Worm (Caenorhabditis elegans) whole organism, L1 larva: ENCODE results near the gene ora-1.
A peak's percentile ranks its signal among the peaks of the same experiment; 100 is the strongest.

Experiments used
- C34B4.2 ChIP-seq: sonication (generic microtip); optimal IDR thresholded peaks from 2 replicates; lab custom pipeline; 2017; ENCODE audit warnings: mild to moderate bottlenecking, missing genetic modification characterization, missing compliant biosample characterization
- F16B12.6 ChIP-seq: fragments of 150-350 bp; optimal IDR thresholded peaks from 2 replicates; lab custom pipeline; 2014; ENCODE audit warnings: missing biosample characterization, missing genetic modification characterization
- Y116A8C.19 ChIP-seq: sonication (generic microtip); optimal IDR thresholded peaks from 2 replicates; lab custom pipeline; 2016; ENCODE audit warnings: missing compliant biosample characterization, missing genetic modification characterization, borderline replicate concordance
- alr-1 ChIP-seq: fragments of 200-800 bp; sonication (Bioruptor generic); optimal IDR thresholded peaks from 2 replicates; lab custom pipeline; 2018; ENCODE audit warnings: borderline replicate concordance, mild to moderate bottlenecking, missing genetic modification characterization, missing compliant biosample characterization
- ama-1 ChIP-seq: fragments of 150-350 bp; optimal IDR thresholded peaks from 2 replicates; lab custom pipeline; 2014
- blmp-1 ChIP-seq: fragments of 150-350 bp; optimal IDR thresholded peaks from 2 replicates; lab custom pipeline; 2014; ENCODE audit warnings: missing biosample characterization, missing genetic modification characterization
- ceh-63 ChIP-seq: fragments of 200-800 bp; sonication (Bioruptor generic); optimal IDR thresholded peaks from 2 replicates; lab custom pipeline; 2018; ENCODE audit warnings: mild to moderate bottlenecking, missing genetic modification characterization, missing compliant biosample characterization
- ceh-8 ChIP-seq: fragments of 200-800 bp; sonication (Bioruptor generic); optimal IDR thresholded peaks from 2 replicates; lab custom pipeline; 2018; ENCODE audit warnings: mild to moderate bottlenecking, missing genetic modification characterization, moderate library complexity, missing compliant biosample characterization
- ceh-82 ChIP-seq, 3 experiments: fragments of 150-350 bp in 1 of 3; sonication (generic microtip) in 2 of 3; optimal IDR thresholded peaks; 2 replicates each; lab custom pipeline; 2014 to 2017; ENCODE audit warnings: missing biosample characterization in 3 of 3, missing genetic modification characterization in 3 of 3
- ceh-88 ChIP-seq: fragments of 200-800 bp; sonication (Bioruptor generic); IDR thresholded peaks from 2 replicates; pipeline ENCODE4 v1.3.6; 2022; ENCODE audit warnings: missing genetic modification characterization, missing compliant biosample characterization
- ceh-90 ChIP-seq: sonication (generic microtip); optimal IDR thresholded peaks from 2 replicates; lab custom pipeline; 2016; ENCODE audit warnings: missing genetic modification characterization, missing compliant biosample characterization
- ces-1 ChIP-seq: fragments of 150-350 bp; optimal IDR thresholded peaks from 2 replicates; lab custom pipeline; 2014; ENCODE audit warnings: missing biosample characterization, missing genetic modification reagents, missing genetic modification characterization
- dpl-1 ChIP-seq, 3 experiments: fragments of 150-350 bp in 2 of 3; sonication (generic microtip) in 1 of 3; optimal IDR thresholded peaks; 2 replicates each; lab custom pipeline; 2014 to 2017; ENCODE audit warnings: missing biosample characterization in 3 of 3, missing genetic modification characterization in 3 of 3, missing genetic modification reagents in 3 of 3
- dsc-1 ChIP-seq: sonication (generic microtip); optimal IDR thresholded peaks from 2 replicates; lab custom pipeline; 2016; ENCODE audit warnings: mild to moderate bottlenecking, missing genetic modification characterization, missing compliant biosample characterization
- efl-1 ChIP-seq, 4 experiments: fragments of 150-350 bp; optimal IDR thresholded peaks in 3 of 4; peaks in 1 of 4; 1 replicate in 1 of 4; 2 replicates in 3 of 4; lab custom pipeline; 2014; ENCODE audit warnings: missing biosample characterization in 2 of 4, missing genetic modification characterization in 2 of 4, missing genetic modification reagents in 2 of 4
- elt-3 ChIP-seq, 6 experiments: fragments of 150-350 bp in 1 of 6; sonication (generic microtip); optimal IDR thresholded peaks; 2 replicates each; lab custom pipeline; 2017 to 2018; ENCODE audit warnings: missing biosample characterization in 6 of 6, missing genetic modification characterization in 6 of 6, inconsistent platforms in 1 of 6
- hpl-2 ChIP-seq: fragments of 150-350 bp; optimal IDR thresholded peaks from 2 replicates; lab custom pipeline; 2014; ENCODE audit warnings: missing biosample characterization, missing genetic modification reagents, missing genetic modification characterization
- irx-1 ChIP-seq: sonication (generic microtip); optimal IDR thresholded peaks from 2 replicates; lab custom pipeline; 2016; ENCODE audit warnings: missing genetic modification characterization, missing compliant biosample characterization
- isw-1 ChIP-seq: fragments of 200-800 bp; sonication (Bioruptor generic); IDR thresholded peaks from 2 replicates; pipeline ENCODE4 v1.3.6; 2022; ENCODE audit warnings: missing genetic modification characterization, missing compliant biosample characterization
- jun-1 ChIP-seq: fragments of 150-350 bp; optimal IDR thresholded peaks from 2 replicates; lab custom pipeline; 2014; ENCODE audit warnings: missing biosample characterization, missing genetic modification reagents, missing genetic modification characterization
- lin-13 ChIP-seq: fragments of 150-350 bp; optimal IDR thresholded peaks from 2 replicates; lab custom pipeline; 2014; ENCODE audit warnings: missing biosample characterization, missing genetic modification reagents, missing genetic modification characterization
- lin-15B ChIP-seq: fragments of 150-350 bp; sonication (generic microtip); optimal IDR thresholded peaks from 3 replicates; lab custom pipeline; 2014; ENCODE audit warnings: missing biosample characterization, missing genetic modification characterization
- lin-35 ChIP-seq, 2 experiments: fragments of 150-350 bp; optimal IDR thresholded peaks; 2 replicates each; lab custom pipeline; 2014; ENCODE audit warnings: missing biosample characterization in 2 of 2, missing genetic modification characterization in 2 of 2, missing genetic modification reagents in 2 of 2
- lir-3 ChIP-seq: sonication (generic microtip); optimal IDR thresholded peaks from 2 replicates; lab custom pipeline; 2016; ENCODE audit warnings: mild to moderate bottlenecking, missing genetic modification characterization, moderate library complexity, missing compliant biosample characterization; ENCODE audit not compliant: poor library complexity
- lsy-2 ChIP-seq, 2 experiments: fragments of 150-350 bp; optimal IDR thresholded peaks; 2 replicates each; lab custom pipeline; 2014; ENCODE audit warnings: missing biosample characterization in 2 of 2, missing genetic modification characterization in 2 of 2
- mdl-1 ChIP-seq, 2 experiments: fragments of 150-350 bp; optimal IDR thresholded peaks; 2 replicates each; lab custom pipeline; 2014 to 2017; ENCODE audit warnings: missing biosample characterization in 2 of 2, missing genetic modification characterization in 2 of 2, inconsistent platforms in 1 of 2
- mef-2 ChIP-seq: fragments of 150-350 bp; optimal IDR thresholded peaks from 2 replicates; lab custom pipeline; 2014; ENCODE audit warnings: missing biosample characterization, missing genetic modification characterization
- mep-1 ChIP-seq: fragments of 150-350 bp; optimal IDR thresholded peaks from 2 replicates; lab custom pipeline; 2014; ENCODE audit warnings: missing biosample characterization, missing genetic modification characterization
- nhr-12 ChIP-seq: sonication (generic microtip); optimal IDR thresholded peaks from 2 replicates; lab custom pipeline; 2017; ENCODE audit warnings: missing biosample characterization, missing genetic modification characterization
- nhr-19 ChIP-seq: fragments of 200-800 bp; sonication (Bioruptor generic); conservative IDR thresholded peaks from 2 replicates; pipeline ENCODE4 v1.3.6; 2022; ENCODE audit warnings: missing genetic modification characterization, missing compliant biosample characterization
- nhr-47 ChIP-seq: sonication (generic microtip); optimal IDR thresholded peaks from 2 replicates; lab custom pipeline; 2016; ENCODE audit warnings: mild to moderate bottlenecking, missing genetic modification characterization, moderate library complexity, missing compliant biosample characterization
- nhr-71 ChIP-seq: sonication (generic microtip); optimal IDR thresholded peaks from 2 replicates; lab custom pipeline; 2016; ENCODE audit warnings: mild to moderate bottlenecking, missing genetic modification characterization, moderate library complexity, missing compliant biosample characterization
- nhr-76 ChIP-seq: sonication (generic microtip); optimal IDR thresholded peaks from 2 replicates; lab custom pipeline; 2017; ENCODE audit warnings: missing biosample characterization, missing genetic modification characterization
- nhr-77 ChIP-seq: fragments of 150-350 bp; optimal IDR thresholded peaks from 2 replicates; lab custom pipeline; 2014; ENCODE audit warnings: missing biosample characterization, missing genetic modification characterization
- nhr-85 ChIP-seq: sonication (generic microtip); peaks from one replicate; lab custom pipeline; 2016; ENCODE audit warnings: missing genetic modification characterization, inconsistent platforms, missing compliant biosample characterization
- rnt-1 ChIP-seq: sonication (generic microtip); optimal IDR thresholded peaks from 2 replicates; lab custom pipeline; 2016; ENCODE audit warnings: mild to moderate bottlenecking, missing genetic modification characterization, moderate library complexity, missing compliant biosample characterization
- sptf-1 ChIP-seq: fragments of 150-350 bp; optimal IDR thresholded peaks from 2 replicates; lab custom pipeline; 2014; ENCODE audit warnings: missing biosample characterization, missing genetic modification characterization
- tbx-2 ChIP-seq: sonication (generic microtip); optimal IDR thresholded peaks from 2 replicates; lab custom pipeline; 2016; ENCODE audit warnings: missing genetic modification characterization, missing compliant biosample characterization
- unc-30 ChIP-seq: sonication (generic microtip); optimal IDR thresholded peaks from 2 replicates; lab custom pipeline; 2017; ENCODE audit warnings: missing biosample characterization, missing genetic modification characterization
- unc-86 ChIP-seq: sonication (generic microtip); optimal IDR thresholded peaks from 2 replicates; lab custom pipeline; 2016; ENCODE audit warnings: missing genetic modification characterization, missing compliant biosample characterization
- unc-98 ChIP-seq: fragments of 200-800 bp; sonication (Bioruptor generic); IDR thresholded peaks from 2 replicates; pipeline ENCODE4 v1.3.6; 2022; ENCODE audit warnings: missing genetic modification characterization, missing compliant biosample characterization
- vab-15 ChIP-seq: sonication (generic microtip); optimal IDR thresholded peaks from 2 replicates; lab custom pipeline; 2017; ENCODE audit warnings: missing genotype, mild to moderate bottlenecking, missing genetic modification characterization, missing compliant biosample characterization
- xbp-1 ChIP-seq: sonication (generic microtip); optimal IDR thresholded peaks from 2 replicates; lab custom pipeline; 2016; ENCODE audit warnings: missing genetic modification characterization, missing compliant biosample characterization
- zag-1 ChIP-seq: fragments of 150-350 bp; optimal IDR thresholded peaks from 2 replicates; lab custom pipeline; 2014; ENCODE audit warnings: missing biosample characterization, missing genetic modification characterization
- ztf-11 ChIP-seq, 2 experiments: sonication (generic microtip); optimal IDR thresholded peaks; 2 replicates each; lab custom pipeline; 2016 to 2017; ENCODE audit warnings: missing genetic modification characterization in 2 of 2, missing biosample characterization in 1 of 2, missing compliant biosample characterization in 1 of 2
- ztf-4 ChIP-seq: fragments of 150-350 bp; optimal IDR thresholded peaks from 2 replicates; lab custom pipeline; 2014; ENCODE audit warnings: missing biosample characterization, missing genetic modification characterization

Gene ora-1

ce11 chrIV:7948290-7948689 is 29.4 kb upstream of the ora-1 start, which contains the start of gene mcm-3AP:
Gene mcm-3AP (plus strand): TSS chrIV:7948672.
- TF ChIP-seq nhr-71 (peak; percentile 50), lsy-2 (tag; optimal IDR thresholded peaks at IDR 0.05; lab: Kevin White, UChicago) (peak; percentile 31 to 83), isw-1 (GFP tag; lab: Robert Waterston, UW) (peak; percentile 72), nhr-47 (tag; lab: Kevin White, UChicago) (peak; percentile 45), ceh-88 (peak; percentile 41; the same call in 1 of the 2 replicates), nhr-19 (peak; percentile 72), dsc-1 (tag; lab: Kevin White, UChicago) (peak; percentile 0), efl-1 (optimal IDR thresholded peaks at IDR 0.05; lab: Kevin White, UChicago) (peak; percentile 28 to 35), efl-1 (GFP tag; optimal IDR thresholded peaks at IDR 0.05 in 1 of 2; lab: Kevin White, UChicago) (peak; percentile 16 to 88), rnt-1 (tag; lab: Kevin White, UChicago) (peak; percentile 35), nhr-85 (tag; lab: Kevin White, UChicago) (peak; percentile 44), lin-35 (GFP tag; optimal IDR thresholded peaks at IDR 0.05; lab: Kevin White, UChicago) (peak in 1 of 2 experiments; percentile 37), dpl-1 (GFP tag; optimal IDR thresholded peaks at IDR 0.05; lab: Kevin White, UChicago) (peak in 1 of 3 experiments; percentile 30), F16B12.6 (peak; percentile 36)

- no peak for TF ChIP-seq ceh-8 (GFP tag; lab: Kevin White, UChicago)
- TF ChIP-seq nhr-76: no peak
- no peak for TF ChIP-seq mdl-1 (tag; optimal IDR thresholded peaks at IDR 0.05; lab: Kevin White, UChicago)
- TF ChIP-seq ztf-4: no peak
- TF ChIP-seq tbx-2: no peak
- TF ChIP-seq lsy-2 (tag; optimal IDR thresholded peaks at IDR 0.05; lab: Kevin White, UChicago): no peak
- no peak for TF ChIP-seq unc-98
- no peak for TF ChIP-seq ceh-63
- TF ChIP-seq zag-1: no peak
These were observed 23.7 kb upstream of the ora-1 start for ce11 chrIV:7954006-7954405.

- TF ChIP-seq hpl-2 (GFP tag; lab: Kevin White, UChicago) (no peak), unc-98 (no peak), xbp-1 (tag; lab: Kevin White, UChicago) (no peak), unc-86 (no peak), nhr-77 (tag; lab: Kevin White, UChicago) (no peak), lin-15B (tag; lab: Kevin White, UChicago) (no peak), mef-2 (tag; lab: Kevin White, UChicago) (no peak), unc-30 (tag; lab: Kevin White, UChicago) (no peak), alr-1 (tag; lab: Kevin White, UChicago) (no peak), nhr-12 (tag; lab: Kevin White, UChicago) (no peak), zag-1 (no peak), irx-1 (tag; lab: Kevin White, UChicago) (no peak), elt-3 (tag; optimal IDR thresholded peaks at IDR 0.05; lab: Kevin White, UChicago) (no peak), ceh-88 (no peak), ceh-82 (tag; optimal IDR thresholded peaks at IDR 0.05; lab: Kevin White, UChicago) (no peak), ces-1 (GFP tag; lab: Kevin White, UChicago) (no peak), mep-1 (tag; lab: Kevin White, UChicago) (no peak), jun-1 (no peak)
- TF ChIP-seq, all 84 proteins: peak for 0
These were observed 21.8 kb upstream of the ora-1 start, which contains the start of gene ceh-19 for ce11 chrIV:7955849-7956248. Gene ceh-19 (minus strand): TSS chrIV:7955949.

ce11 chrIV:7956643-7957317 is 20.9 kb upstream of the ora-1 start, which contains the start of gene csr-1:
Gene csr-1 (plus strand): TSS chrIV:7957267.
- TF ChIP-seq sptf-1 (no peak), lir-3 (no peak), lin-13 (no peak), ceh-8 (GFP tag; lab: Kevin White, UChicago) (no peak), C34B4.2 (tag; lab: Kevin White, UChicago) (no peak), hpl-2 (GFP tag; lab: Kevin White, UChicago) (no peak), nhr-85 (tag; lab: Kevin White, UChicago) (no peak), ama-1 (lab: Kevin White, UChicago) (no peak), lin-35 (GFP tag; optimal IDR thresholded peaks at IDR 0.05; lab: Kevin White, UChicago) (no peak), ceh-90 (tag; lab: Kevin White, UChicago) (no peak), ztf-11 (tag; optimal IDR thresholded peaks at IDR 0.05; lab: Kevin White, UChicago) (no peak), vab-15 (tag; lab: Kevin White, UChicago) (no peak), Y116A8C.19 (tag; lab: Kevin White, UChicago) (no peak), nhr-76 (no peak), blmp-1 (tag; lab: Kevin White, UChicago) (no peak)
- TF ChIP-seq, all 84 proteins: peak for 0
